Worm (Caenorhabditis elegans) whole organism, L1 larva: Measurements from ENCODE around the gene F29A7.8.

ENCODE experiments used
- ama-1 ChIP-seq: fragments of 150-350 bp; optimal IDR thresholded peaks from 2 replicates; lab custom pipeline; 2014
- nhr-11 ChIP-seq: fragments of 150-350 bp; optimal IDR thresholded peaks from 2 replicates; lab custom pipeline; 2014; ENCODE audit warnings: missing biosample characterization, missing genetic modification characterization

DNA sequence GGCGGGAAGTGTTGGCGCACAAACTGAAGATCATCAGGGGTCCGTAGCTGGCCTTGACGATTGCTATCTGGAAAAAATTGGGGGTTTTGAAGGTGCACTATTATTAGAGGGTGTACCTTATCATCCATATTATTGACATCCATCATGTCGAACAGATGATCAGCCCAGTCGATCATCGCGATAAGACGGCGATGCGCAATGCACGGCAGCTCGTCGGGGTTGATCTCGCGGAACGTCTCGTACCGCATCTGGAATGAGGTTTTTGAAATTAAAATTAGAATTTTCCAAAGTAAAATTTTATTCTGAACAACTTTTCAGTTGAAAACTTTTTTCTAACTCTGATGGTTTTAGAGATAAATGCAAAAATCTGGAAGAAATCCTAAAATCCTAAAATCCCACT, 40.1 kb upstream of the F29A7.8 start:
- TF ChIP-seq nhr-11 (tag; lab: Kevin White, UChicago), result no peak
- no peak for TF ChIP-seq ama-1
